Worm (Caenorhabditis elegans) whole organism, mixed stage, embryonic: ENCODE results near the gene ZK470.14.
"Not testable (repeated sequence)": the region's sequence is repeated elsewhere in the genome, so short reads cannot be mapped to it uniquely, and the experiment has no call there.

Experiments used
- ces-1 ChIP-seq: fragments of 150-350 bp; optimal IDR thresholded peaks from 2 replicates; lab custom pipeline; 2014; ENCODE audit warnings: missing biosample characterization, missing genetic modification reagents, missing genetic modification characterization
- lsy-2 ChIP-seq: fragments of 150-350 bp; optimal IDR thresholded peaks from 2 replicates; lab custom pipeline; 2014; ENCODE audit warnings: missing biosample characterization, missing genetic modification characterization
- sem-2 ChIP-seq: fragments of 200-800 bp; sonication (Bioruptor generic); optimal IDR thresholded peaks from 2 replicates; lab custom pipeline; 2018; ENCODE audit warnings: mild to moderate bottlenecking, missing genetic modification characterization, missing compliant biosample characterization
- snpc-4 ChIP-seq: fragments of 150-350 bp; optimal IDR thresholded peaks from 2 replicates; lab custom pipeline; 2014; ENCODE audit warnings: missing biosample characterization, missing genetic modification characterization

ce11 chrX:4199829-4200228 is 32.6 kb downstream of the ZK470.14 start, which contains the start of gene F20B6.5:
- not testable (repeated sequence) for TF ChIP-seq lsy-2 (tag; lab: Kevin White, UChicago); sem-2; snpc-4 (tag; lab: Kevin White, UChicago); ces-1 (GFP tag; lab: Kevin White, UChicago)
